Fruit fly (Drosophila melanogaster): ENCODE measurements around the gene Atg1.

Gene Atg1

DNA sequence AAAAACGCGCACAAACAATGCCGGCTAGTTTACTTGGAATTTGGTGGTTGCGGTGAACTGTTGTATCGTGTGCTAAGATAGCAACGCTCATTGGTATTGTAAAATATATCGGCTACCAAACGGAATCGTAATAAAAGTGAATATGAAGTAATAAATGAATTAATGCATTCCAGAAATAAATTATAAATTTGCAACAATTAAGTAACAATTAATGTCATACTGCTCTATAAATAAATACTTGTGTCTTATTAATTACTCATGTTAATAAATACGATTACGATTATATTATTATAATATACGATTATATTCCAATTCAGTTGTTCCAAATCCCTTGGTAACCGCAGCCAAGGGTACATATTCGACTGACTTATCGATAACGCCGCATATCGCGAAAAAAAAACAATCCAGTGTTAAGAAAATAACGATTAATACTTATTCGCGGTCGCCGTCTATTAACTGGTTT, 70.3 kb downstream of the Atg1 start, which contains the start of the genes SmD1 and Ptp69D (continued):
- TF ChIP-seq CG17359 (tag; optimal IDR thresholded peaks at IDR 0.05): no peak
- TF ChIP-seq Deaf1 (tag; optimal IDR thresholded peaks at IDR 0.05): no peak
- TF ChIP-seq peb (GFP tag; IDR thresholded peaks at IDR 0.05): no peak
- no peak for TF ChIP-seq ase (GFP tag; IDR thresholded peaks at IDR 0.05)
- no peak for TF ChIP-seq Abd-B (GFP tag; optimal IDR thresholded peaks at IDR 0.05)
- no peak for TF ChIP-seq CG3065 (GFP tag; optimal IDR thresholded peaks at IDR 0.05)
- TF ChIP-seq CG13424 (tag; optimal IDR thresholded peaks at IDR 0.05): peak; percentile 23
- TF ChIP-seq Asciz (GFP tag; optimal IDR thresholded peaks at IDR 0.05): no peak
- peak; percentile 73 for TF ChIP-seq hb (GFP tag; IDR thresholded peaks at IDR 0.05; ENCODE audit: partially characterized antibody)
- TF ChIP-seq lola (GFP tag; optimal IDR thresholded peaks at IDR 0.05): peak in 1 of 3 experiments; percentile 33
- TF ChIP-seq Hmr (GFP tag; optimal IDR thresholded peaks at IDR 0.05): no peak
- TF ChIP-seq PHDP (tag; optimal IDR thresholded peaks at IDR 0.05): peak; percentile 7
- peak; percentile 88 for TF ChIP-seq Scr (GFP tag; IDR thresholded peaks at IDR 0.05; ENCODE audit: partially characterized antibody)
- TF ChIP-seq CG8765 (GFP tag; IDR thresholded peaks at IDR 0.05): no peak
- peak; percentile 10 for TF ChIP-seq dmrt11E (tag; optimal IDR thresholded peaks at IDR 0.05)
- no peak for TF ChIP-seq mirr (GFP tag; optimal IDR thresholded peaks at IDR 0.05)
- no peak for TF ChIP-seq CG10431 (GFP tag; optimal IDR thresholded peaks at IDR 0.05)
- no peak for TF ChIP-seq wdn (GFP tag; IDR thresholded peaks at IDR 0.05)
- TF ChIP-seq CG6683 (GFP tag; optimal IDR thresholded peaks at IDR 0.05): no peak
- no peak for TF ChIP-seq ham (GFP tag; IDR thresholded peaks at IDR 0.05)
- TF ChIP-seq Aef1 (GFP tag; IDR thresholded peaks at IDR 0.05): no peak
- no peak for TF ChIP-seq Ravus (GFP tag; IDR thresholded peaks at IDR 0.05)
- no peak for TF ChIP-seq CG3726 (GFP tag; IDR thresholded peaks at IDR 0.05)
- no peak for TF ChIP-seq lilli (GFP tag; optimal IDR thresholded peaks at IDR 0.05)
- no peak for TF ChIP-seq bab2 (GFP tag; optimal IDR thresholded peaks at IDR 0.05)
- TF ChIP-seq CG13894 (tag; optimal IDR thresholded peaks at IDR 0.05): no peak
- TF ChIP-seq CG11085 (GFP tag; IDR thresholded peaks at IDR 0.05): no peak
- TF ChIP-seq CG12942 (GFP tag; optimal IDR thresholded peaks at IDR 0.05): no peak
- no peak for TF ChIP-seq CG32532 (GFP tag; IDR thresholded peaks at IDR 0.05)
- peak; percentile 54; the same call in 1 of the 2 replicates for TF ChIP-seq CG2129 (GFP tag; IDR thresholded peaks at IDR 0.05; ENCODE audit: partially characterized antibody)
- no peak for TF ChIP-seq chinmo (GFP tag; IDR thresholded peaks at IDR 0.05; ENCODE audit: partially characterized antibody)
- TF ChIP-seq CG30403 (GFP tag; optimal IDR thresholded peaks at IDR 0.05): peak; percentile 3
- TF ChIP-seq CG1832 (GFP tag; optimal IDR thresholded peaks at IDR 0.05): no peak
- TF ChIP-seq CG11093 (GFP tag; IDR thresholded peaks at IDR 0.05): no peak
- peak; percentile 81 for TF ChIP-seq sna (GFP tag; IDR thresholded peaks at IDR 0.05; ENCODE audit: partially characterized antibody)
- no peak for TF ChIP-seq hth (optimal IDR thresholded peaks at IDR 0.05)
- peak; percentile 73 for TF ChIP-seq Doc3 (GFP tag; IDR thresholded peaks at IDR 0.05; ENCODE audit: partially characterized antibody)
- TF ChIP-seq eyg (GFP tag; optimal IDR thresholded peaks at IDR 0.05): no peak
- no peak for TF ChIP-seq sr (GFP tag; IDR thresholded peaks at IDR 0.05)
- no peak for TF ChIP-seq Neu2 (GFP tag; optimal IDR thresholded peaks at IDR 0.05; ENCODE audit: borderline replicate concordance)
- TF ChIP-seq repo (GFP tag; optimal IDR thresholded peaks at IDR 0.05): no peak
- no peak for TF ChIP-seq Bdp1 (GFP tag; optimal IDR thresholded peaks at IDR 0.05)
- TF ChIP-seq CG4424 (GFP tag; optimal IDR thresholded peaks at IDR 0.05): no peak
- TF ChIP-seq odd (GFP tag; optimal IDR thresholded peaks at IDR 0.05): no peak
- no peak for TF ChIP-seq CG43689 (GFP tag; IDR thresholded peaks at IDR 0.05)
- peak; percentile 32; the same call in 1 of the 3 replicates for TF ChIP-seq zen2 (GFP tag; IDR thresholded peaks at IDR 0.05; ENCODE audit: partially characterized antibody)
- TF ChIP-seq chm (GFP tag; IDR thresholded peaks at IDR 0.05): no peak
- no peak for TF ChIP-seq sc (optimal IDR thresholded peaks at IDR 0.05)
- no peak for TF ChIP-seq sc (GFP tag; optimal IDR thresholded peaks at IDR 0.05)
- TF ChIP-seq Gug (GFP tag; IDR thresholded peaks at IDR 0.05): no peak
- no peak for TF ChIP-seq prd (optimal IDR thresholded peaks at IDR 0.05)
- no peak for TF ChIP-seq prd (GFP tag; IDR thresholded peaks at IDR 0.05)

Data from whole organism, embryonic.